Fruit fly (Drosophila melanogaster) S2 (cell line): ENCODE results near the gene d-cup.

ENCODE experiments used
- CG8478 ChIP-seq: fragments of >200 bp; optimal IDR thresholded peaks from 2 replicates; lab custom pipeline; 2018
- CTCF ChIP-seq, 2 experiments: fragments of >200 bp; optimal IDR thresholded peaks; 2 replicates each; lab custom pipeline; 2018

The d-cup gene

DNA sequence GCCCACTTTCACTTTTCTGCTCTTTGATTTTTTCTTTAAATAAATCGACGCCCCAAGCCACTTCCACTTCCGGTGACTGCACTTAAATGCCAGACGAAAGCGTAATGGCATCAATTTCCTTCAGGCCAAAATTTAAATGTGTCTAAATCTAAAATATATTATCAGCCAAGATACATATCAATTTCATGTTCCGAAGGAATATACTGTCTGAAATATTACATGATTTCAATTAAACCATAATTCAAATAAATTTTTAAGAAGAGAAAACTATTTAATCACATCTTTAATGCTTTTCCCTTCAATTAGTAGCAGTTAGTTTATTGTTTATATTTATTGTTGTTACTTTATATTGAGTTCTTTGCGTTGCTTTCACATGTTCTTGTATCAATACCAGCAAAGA lies at the start of gene d-cup:
Gene d-cup (plus strand): TSS at position 301 of the 400 bp plus-strand sequence.
- TF ChIP-seq CG8478 (no peak), CTCF (optimal IDR thresholded peaks at IDR 0.05; lab: Kevin White, UChicago) (no peak)

DNA sequence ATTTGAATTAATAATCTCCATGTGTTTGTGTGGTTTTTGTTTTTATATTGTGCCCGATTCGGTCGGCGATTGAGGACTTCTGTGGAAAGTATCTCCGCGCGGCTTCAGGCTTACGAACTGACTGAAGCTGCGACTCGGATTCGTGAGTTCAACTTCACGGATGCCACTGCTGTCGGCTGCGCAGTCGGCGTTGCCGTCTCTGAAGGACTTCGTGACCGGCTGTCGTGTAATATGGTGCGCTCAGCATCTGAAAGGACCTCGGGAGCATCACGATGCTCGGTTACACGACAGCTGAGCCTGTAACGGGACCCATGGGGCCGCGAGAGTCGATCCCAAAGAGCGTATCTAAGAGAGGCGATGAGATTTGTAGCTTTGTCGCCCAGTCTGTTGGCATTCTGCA lies 43.4 kb upstream of the d-cup start, which contains the start of gene beat-Va:
Gene beat-Va (minus strand): TSS at position 107 of the 400 bp plus-strand sequence.
- TF ChIP-seq CG8478 (no peak), CTCF (optimal IDR thresholded peaks at IDR 0.05; lab: Kevin White, UChicago) (no peak)

DNA sequence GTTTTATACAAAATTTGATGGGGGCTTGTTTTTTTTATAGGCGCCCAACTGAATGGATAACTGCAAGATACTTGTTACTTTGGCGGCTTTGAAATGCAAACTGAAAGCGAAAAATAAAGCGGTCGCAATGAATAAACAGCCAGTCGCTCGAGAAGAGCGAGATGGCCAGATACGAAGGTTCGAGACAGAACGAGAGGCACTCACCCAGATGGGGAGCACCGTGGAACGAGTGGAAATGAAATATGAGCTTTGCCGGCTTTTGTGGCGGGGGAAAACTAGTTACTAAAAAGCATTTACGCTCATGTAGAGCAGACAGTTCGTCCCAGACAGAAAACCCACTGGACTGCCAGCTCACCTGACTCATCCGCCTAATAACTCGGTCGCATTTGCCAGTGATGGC lies 34.2 kb upstream of the d-cup start:
- TF ChIP-seq CG8478: no peak
- no peak for TF ChIP-seq CTCF (optimal IDR thresholded peaks at IDR 0.05; lab: Kevin White, UChicago)

- TF ChIP-seq CTCF (optimal IDR thresholded peaks at IDR 0.05; lab: Kevin White, UChicago): no peak
- TF ChIP-seq CG8478: no peak
Measured at dm6 chr3R:12858079-12858478, 33.7 kb upstream of the d-cup start.

DNA sequence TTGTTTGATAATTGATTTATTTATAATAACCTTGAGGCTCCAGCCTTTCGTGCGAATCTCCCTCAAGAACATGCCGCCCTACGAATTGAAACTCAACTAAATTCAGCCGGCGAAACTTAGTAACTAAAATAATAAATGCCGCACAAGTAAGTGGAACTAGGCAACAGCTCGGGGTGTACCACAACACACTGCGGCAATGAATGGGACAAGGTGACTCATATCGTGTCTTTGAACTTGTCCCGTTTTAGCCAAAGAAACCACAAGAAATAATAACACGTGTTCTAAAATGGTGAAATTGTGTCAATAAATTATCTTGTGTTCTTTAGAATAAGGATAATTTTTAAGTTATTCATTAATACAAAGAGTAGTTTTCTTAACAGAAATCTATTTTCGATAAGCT lies 32.6 kb upstream of the d-cup start, which contains the start of gene CG10126:
Gene CG10126 (minus strand): TSS at position 101 of the 400 bp plus-strand sequence.
- no peak for TF ChIP-seq CTCF (optimal IDR thresholded peaks at IDR 0.05; lab: Kevin White, UChicago)

DNA sequence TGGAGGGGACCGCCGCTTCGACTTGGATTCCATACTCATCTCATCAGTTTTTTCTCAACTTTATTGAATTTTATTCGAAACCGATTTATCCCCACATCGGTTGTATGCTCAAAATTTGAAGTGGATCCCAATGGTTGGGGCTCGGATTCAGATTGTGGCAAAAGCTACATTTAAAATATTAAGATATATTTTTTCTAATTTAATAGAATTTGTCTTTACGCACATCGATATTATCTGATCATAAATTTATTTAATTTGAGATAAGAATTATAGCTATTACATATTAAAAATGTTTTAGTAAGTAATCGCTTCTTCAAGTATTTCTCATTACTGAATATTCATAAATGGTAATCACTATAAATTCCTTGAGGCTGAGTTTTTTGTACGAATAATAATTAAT lies 19.4 kb downstream of the d-cup start, which contains the start of gene CG10909:
Gene CG10909 (minus strand): TSS at position 101 of the 400 bp plus-strand sequence.
- TF ChIP-seq CTCF (optimal IDR thresholded peaks at IDR 0.05; lab: Kevin White, UChicago) (no peak), CG8478 (no peak)

- TF ChIP-seq CG8478: no peak
- no peak for TF ChIP-seq CTCF (optimal IDR thresholded peaks at IDR 0.05; lab: Kevin White, UChicago)
Measured at dm6 chr3R:12915811-12916210, 24.1 kb downstream of the d-cup start, which contains the start of gene beat-Vb. Gene beat-Vb (plus strand): TSS chr3R:12916056.
